Worm (Caenorhabditis elegans) whole organism, L3 larva: Measurements from ENCODE around the gene R53.8.

Experiments
- R02D3.7 ChIP-seq: fragments of 150-350 bp; optimal IDR thresholded peaks from 2 replicates; lab custom pipeline; 2014; ENCODE audit warnings: missing biosample characterization, missing genetic modification characterization
- ama-1 ChIP-seq: fragments of 150-350 bp; optimal IDR thresholded peaks from 2 replicates; lab custom pipeline; 2018
- daf-12 ChIP-seq: fragments of 150-350 bp; optimal IDR thresholded peaks from 2 replicates; lab custom pipeline; 2014; ENCODE audit warnings: missing biosample characterization, missing genetic modification reagents, missing genetic modification characterization
- elt-2 ChIP-seq: sonication (generic microtip); optimal IDR thresholded peaks from 2 replicates; lab custom pipeline; 2016; ENCODE audit warnings: missing genetic modification reagents, mild to moderate bottlenecking, missing genetic modification characterization, missing compliant biosample characterization
- jun-1 ChIP-seq: fragments of 150-350 bp; optimal IDR thresholded peaks from 2 replicates; lab custom pipeline; 2014; ENCODE audit warnings: missing biosample characterization, missing genetic modification reagents, missing genetic modification characterization
- lin-15B ChIP-seq: fragments of 150-350 bp; optimal IDR thresholded peaks from 2 replicates; lab custom pipeline; 2014; ENCODE audit warnings: missing biosample characterization, missing genetic modification characterization
- snpc-4 ChIP-seq: fragments of 150-350 bp; optimal IDR thresholded peaks from 2 replicates; lab custom pipeline; 2014; ENCODE audit warnings: missing biosample characterization, missing genetic modification characterization
- zag-1 ChIP-seq: fragments of 150-350 bp; optimal IDR thresholded peaks from 2 replicates; lab custom pipeline; 2014; ENCODE audit warnings: missing biosample characterization, missing genetic modification characterization
- ztf-11 ChIP-seq: fragments of 150-350 bp; optimal IDR thresholded peaks from 2 replicates; lab custom pipeline; 2014; ENCODE audit warnings: missing biosample characterization, missing genetic modification characterization

- TF ChIP-seq snpc-4 (tag; lab: Kevin White, UChicago) (no peak), jun-1 (tag; lab: Kevin White, UChicago) (no peak), R02D3.7 (no peak), ztf-11 (tag; lab: Kevin White, UChicago) (no peak), ama-1 (lab: Kevin White, UChicago) (no peak), elt-2 (tag; lab: Kevin White, UChicago) (no peak), lin-15B (tag; lab: Kevin White, UChicago) (no peak), daf-12 (tag; lab: Kevin White, UChicago) (no peak), zag-1 (tag; lab: Kevin White, UChicago) (no peak)
These were observed 43.2 kb downstream of the R53.8 start for ce11 chrII:10019669-10020068.
